Fruit fly (Drosophila melanogaster): ENCODE measurements around the gene Srlp.

Srlp gene

dm6 chr3R:12402935-12403334, 31.0 kb upstream of the Srlp start (continued):
- TF ChIP-seq CG6791 (GFP tag; IDR thresholded peaks at IDR 0.05; ENCODE audit: partially characterized antibody) (no peak), danr (GFP tag; IDR thresholded peaks at IDR 0.05) (peak; percentile 87; the same call in 1 of the 2 replicates), TFAM (GFP tag; optimal IDR thresholded peaks at IDR 0.05) (peak; percentile 94), Nf-YA (GFP tag; IDR thresholded peaks at IDR 0.05) (peak; percentile 99), pnt (GFP tag; optimal IDR thresholded peaks at IDR 0.05) (peak; percentile 87), D (optimal IDR thresholded peaks at IDR 0.05) (no peak), D (GFP tag; optimal IDR thresholded peaks at IDR 0.05) (peak; percentile 96), ham (GFP tag; IDR thresholded peaks at IDR 0.05) (peak; percentile 57; the same call in 1 of the 2 replicates), lmd (GFP tag; IDR thresholded peaks at IDR 0.05) (peak; percentile 94), Asciz (GFP tag; optimal IDR thresholded peaks at IDR 0.05) (peak; percentile 98), aop (GFP tag; IDR thresholded peaks at IDR 0.05) (peak; percentile 90), Dad (GFP tag; optimal IDR thresholded peaks at IDR 0.05) (peak; percentile 94), stwl (tag; optimal IDR thresholded peaks at IDR 0.05) (peak; percentile 99), z (GFP tag; IDR thresholded peaks at IDR 0.05) (peak; percentile 72; the same call in 1 of the 3 replicates), knrl (GFP tag; IDR thresholded peaks at IDR 0.05; ENCODE audit: partially characterized antibody) (0 out of 3 replicates have a peak, but pooled peaks have one; percentile 19), CG2712 (tag; optimal IDR thresholded peaks at IDR 0.05) (peak; percentile 99), Usf (GFP tag; optimal IDR thresholded peaks at IDR 0.05) (peak; percentile 93), CG11456 (GFP tag; IDR thresholded peaks at IDR 0.05) (peak; percentile 93; the same call in 2 of the 3 replicates), CG16815 (GFP tag; optimal IDR thresholded peaks at IDR 0.05) (peak; percentile 84), D19B (GFP tag; optimal IDR thresholded peaks at IDR 0.05) (peak; percentile 95), CG14965 (GFP tag; optimal IDR thresholded peaks at IDR 0.05; ENCODE audit: borderline replicate concordance) (peak; percentile 89), CG14710 (tag; optimal IDR thresholded peaks at IDR 0.05) (peak; percentile 98), CG18764 (GFP tag; optimal IDR thresholded peaks at IDR 0.05) (peak; percentile 94), chinmo (GFP tag; IDR thresholded peaks at IDR 0.05; ENCODE audit: partially characterized antibody) (no peak), HmgD (GFP tag; optimal IDR thresholded peaks at IDR 0.05) (peak; percentile 93), E2f2 (GFP tag; IDR thresholded peaks at IDR 0.05) (peak; percentile 85), Adf1 (GFP tag; IDR thresholded peaks at IDR 0.05) (peak; percentile 77), eve (GFP tag; optimal IDR thresholded peaks at IDR 0.05) (no peak), tll (GFP tag; optimal IDR thresholded peaks at IDR 0.05) (peak in 1 of 2 experiments; percentile 76), salm (tag; optimal IDR thresholded peaks at IDR 0.05) (peak; percentile 98), psq (GFP tag; optimal IDR thresholded peaks at IDR 0.05) (peak; percentile 87), B-H1 (GFP tag; IDR thresholded peaks at IDR 0.05) (peak; percentile 93; the same call in 2 of the 3 replicates), CG15011 (GFP tag; optimal IDR thresholded peaks at IDR 0.05) (peak; percentile 94), CG15601 (tag; optimal IDR thresholded peaks at IDR 0.05) (peak; percentile 98), CG1529 (GFP tag; optimal IDR thresholded peaks at IDR 0.05) (peak; percentile 96), sima (GFP tag; optimal IDR thresholded peaks at IDR 0.05) (peak; percentile 91), Neu2 (GFP tag; optimal IDR thresholded peaks at IDR 0.05; ENCODE audit: borderline replicate concordance) (peak; percentile 86), CG4404 (GFP tag; IDR thresholded peaks at IDR 0.05) (peak; percentile 80), Lim3 (GFP tag; IDR thresholded peaks at IDR 0.05) (peak; percentile 88), CG7745 (tag; optimal IDR thresholded peaks at IDR 0.05) (peak; percentile 92), CG1792 (GFP tag; optimal IDR thresholded peaks at IDR 0.05) (peak; percentile 97), fru (optimal IDR thresholded peaks at IDR 0.05) (no peak), CrebB (tag; optimal IDR thresholded peaks at IDR 0.05) (peak; percentile 98), Nf-YB (GFP tag; optimal IDR thresholded peaks at IDR 0.05) (peak; percentile 89), CG8765 (GFP tag; IDR thresholded peaks at IDR 0.05) (peak; percentile 91), sob (GFP tag; IDR thresholded peaks at IDR 0.05) (peak; percentile 97), dm (GFP tag; optimal IDR thresholded peaks at IDR 0.05) (peak; percentile 85), Camta (GFP tag; optimal IDR thresholded peaks at IDR 0.05) (peak; percentile 96), CG15696 (tag; optimal IDR thresholded peaks at IDR 0.05) (peak; percentile 100), Sin3A (optimal IDR thresholded peaks at IDR 0.05) (no peak), NFAT (GFP tag; IDR thresholded peaks at IDR 0.05) (peak; percentile 92), CG33557 (GFP tag; optimal IDR thresholded peaks at IDR 0.05) (peak; percentile 99)
